Worm (Caenorhabditis elegans) whole organism, mixed stage, embryonic: ENCODE results near the gene H43E16.1.

Source experiments
- ces-1 ChIP-seq: fragments of 150-350 bp; optimal IDR thresholded peaks from 2 replicates; lab custom pipeline; 2014; ENCODE audit warnings: missing biosample characterization, missing genetic modification reagents, missing genetic modification characterization
- sptf-1 ChIP-seq: sonication (generic microtip); optimal IDR thresholded peaks from 2 replicates; lab custom pipeline; 2017; ENCODE audit warnings: mild to moderate bottlenecking, missing genetic modification characterization, moderate library complexity, missing compliant biosample characterization
- unc-62 ChIP-seq: fragments of 150-350 bp; optimal IDR thresholded peaks from 2 replicates; lab custom pipeline; 2014; ENCODE audit warnings: missing biosample characterization, missing genetic modification reagents, missing genetic modification characterization

The H43E16.1 gene

DNA sequence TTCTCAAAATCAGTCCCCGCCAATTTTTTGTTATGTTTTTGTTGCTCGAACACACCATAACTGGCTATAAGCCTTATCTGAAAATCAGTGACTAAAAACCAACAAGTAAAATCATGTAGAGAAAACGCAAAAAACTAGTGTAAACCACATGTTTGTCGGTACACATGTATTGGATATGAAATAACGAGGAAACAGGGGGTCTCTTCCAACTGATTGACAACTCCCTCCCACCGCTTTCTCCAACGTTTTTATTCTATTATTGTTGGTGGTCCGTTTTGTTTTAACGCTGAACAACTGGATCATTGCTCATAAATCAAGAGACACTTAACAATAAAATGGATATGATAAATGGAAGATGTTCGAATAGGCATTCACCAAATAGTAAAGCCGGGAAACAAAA, 52.7 kb downstream of the H43E16.1 start:
- TF ChIP-seq sptf-1 (tag; lab: Kevin White, UChicago) (no peak), ces-1 (GFP tag; lab: Kevin White, UChicago) (peak; percentile 11), unc-62 (peak; percentile 61)
